Worm (Caenorhabditis elegans): ENCODE results near the gene C28H8.2.

C28H8.2 gene

ce11 chrIII:5919799-5920387 is at the start of gene C28H8.2, which contains the start of gene tdo-2:
Gene C28H8.2, plus strand, starts transcription at chrIII:5920322.
Gene tdo-2, minus strand, starts transcription at chrIII:5919955.
- TF ChIP-seq cey-2 (tag; optimal IDR thresholded peaks at IDR 0.05; ENCODE audit: borderline replicate concordance, insufficient read depth) (peak; percentile 84), set-16 (GFP tag; IDR thresholded peaks at IDR 0.05) (no peak), ceh-62 (tag; optimal IDR thresholded peaks at IDR 0.05) (no peak), aha-1 (tag) (no peak), saeg-2 (GFP tag; IDR thresholded peaks at IDR 0.05) (no peak), nhr-6 (tag; optimal IDR thresholded peaks at IDR 0.05) (no peak), zfp-2 (tag; optimal IDR thresholded peaks at IDR 0.05) (no peak), zip-11 (GFP tag; IDR thresholded peaks at IDR 0.05) (no peak), fos-1 (tag; optimal IDR thresholded peaks at IDR 0.05) (no peak), dmd-6 (GFP tag; IDR thresholded peaks at IDR 0.05) (peak; percentile 61), madf-9 (GFP tag; conservative IDR thresholded peaks at IDR 0.05) (no peak), nhr-25 (tag; optimal IDR thresholded peaks at IDR 0.05; ENCODE audit: borderline replicate concordance, insufficient read depth) (peak; percentile 70), ztf-11 (tag; optimal IDR thresholded peaks at IDR 0.05) (no peak), vab-7 (GFP tag; IDR thresholded peaks at IDR 0.05) (no peak), T20F7.1 (GFP tag; optimal IDR thresholded peaks at IDR 0.05) (no peak), arid-1 (GFP tag; conservative IDR thresholded peaks at IDR 0.05) (no peak), pqm-1 (tag; optimal IDR thresholded peaks at IDR 0.05) (no peak), hlh-11 (tag; optimal IDR thresholded peaks at IDR 0.05) (peak; percentile 88), ctbp-1 (GFP tag; IDR thresholded peaks at IDR 0.05) (no peak), ceh-32 (tag; optimal IDR thresholded peaks at IDR 0.05; ENCODE audit: poor library complexity) (no peak), lir-3 (tag; optimal IDR thresholded peaks at IDR 0.05) (no peak), tag-97 (GFP tag; IDR thresholded peaks at IDR 0.05) (no peak), pha-4 (GFP tag; IDR thresholded peaks at IDR 0.05) (no peak), pha-4 (tag; optimal IDR thresholded peaks at IDR 0.05) (no peak), F49E8.2 (tag; optimal IDR thresholded peaks at IDR 0.05; ENCODE audit: borderline replicate concordance) (no peak), php-3 (GFP tag; IDR thresholded peaks at IDR 0.05) (no peak), attf-4 (tag; optimal IDR thresholded peaks at IDR 0.05) (no peak), nhr-48 (tag; optimal IDR thresholded peaks at IDR 0.05) (peak; percentile 85), skn-1 (tag; optimal IDR thresholded peaks at IDR 0.05) (no peak), unc-130 (GFP tag; optimal IDR thresholded peaks at IDR 0.05) (no peak), unc-62 (GFP tag; optimal IDR thresholded peaks at IDR 0.05 in 1 of 2) (peak in 1 of 2 experiments; percentile 99), unc-62 (tag; optimal IDR thresholded peaks at IDR 0.05) (no peak), spr-1 (tag; optimal IDR thresholded peaks at IDR 0.05) (no peak), dve-1 (tag; optimal IDR thresholded peaks at IDR 0.05; ENCODE audit: insufficient read depth) (peak; percentile 60), Y5F2A.4 (GFP tag; optimal IDR thresholded peaks at IDR 0.05) (no peak), egl-43 (GFP tag; IDR thresholded peaks at IDR 0.05) (no peak), D1046.2 (GFP tag; IDR thresholded peaks at IDR 0.05) (no peak), fkh-10 (GFP tag; optimal IDR thresholded peaks at IDR 0.05) (no peak), nhr-102 (tag; optimal IDR thresholded peaks at IDR 0.05) (no peak), daf-19 (GFP tag; conservative IDR thresholded peaks at IDR 0.05) (no peak), rbr-2 (tag; optimal IDR thresholded peaks at IDR 0.05) (no peak), lsy-2 (tag; optimal IDR thresholded peaks at IDR 0.05) (peak in 1 of 2 experiments; percentile 67), mdl-1 (tag; optimal IDR thresholded peaks at IDR 0.05) (peak; percentile 38 to 85), duxl-1 (tag; optimal IDR thresholded peaks at IDR 0.05; ENCODE audit: poor library complexity) (no peak), mxl-2 (GFP tag; conservative IDR thresholded peaks at IDR 0.05) (no peak), aly-2 (tag; optimal IDR thresholded peaks at IDR 0.05) (no peak), nhr-10 (tag; optimal IDR thresholded peaks at IDR 0.05) (peak; percentile 0), lin-29 (GFP tag; IDR thresholded peaks at IDR 0.05) (no peak), ces-1 (GFP tag; optimal IDR thresholded peaks at IDR 0.05) (no peak), lin-1 (GFP tag; IDR thresholded peaks at IDR 0.05) (peak; percentile 76; the same call in 1 of the 2 replicates), dmd-9 (GFP tag; IDR thresholded peaks at IDR 0.05) (no peak)
